Worm (Caenorhabditis elegans) whole organism, L4 larva: Measurements from ENCODE around the gene C08A9.3.

Source experiments
- hlh-11 ChIP-seq: fragments of 200-800 bp; sonication (Bioruptor generic); optimal IDR thresholded peaks from 2 replicates; lab custom pipeline; 2018; ENCODE audit warnings: mild to moderate bottlenecking, missing genetic modification characterization, missing compliant biosample characterization
- unc-62 ChIP-seq, 3 experiments: fragments of 150-350 bp in 1 of 3; sonication (generic microtip); optimal IDR thresholded peaks in 2 of 3; peaks in 1 of 3; 1 replicate in 1 of 3; 2 replicates in 2 of 3; lab custom pipeline; 2014 to 2017; ENCODE audit warnings: missing biosample characterization in 3 of 3, missing genetic modification characterization in 3 of 3, missing genetic modification reagents in 3 of 3, missing genotype in 1 of 3

DNA sequence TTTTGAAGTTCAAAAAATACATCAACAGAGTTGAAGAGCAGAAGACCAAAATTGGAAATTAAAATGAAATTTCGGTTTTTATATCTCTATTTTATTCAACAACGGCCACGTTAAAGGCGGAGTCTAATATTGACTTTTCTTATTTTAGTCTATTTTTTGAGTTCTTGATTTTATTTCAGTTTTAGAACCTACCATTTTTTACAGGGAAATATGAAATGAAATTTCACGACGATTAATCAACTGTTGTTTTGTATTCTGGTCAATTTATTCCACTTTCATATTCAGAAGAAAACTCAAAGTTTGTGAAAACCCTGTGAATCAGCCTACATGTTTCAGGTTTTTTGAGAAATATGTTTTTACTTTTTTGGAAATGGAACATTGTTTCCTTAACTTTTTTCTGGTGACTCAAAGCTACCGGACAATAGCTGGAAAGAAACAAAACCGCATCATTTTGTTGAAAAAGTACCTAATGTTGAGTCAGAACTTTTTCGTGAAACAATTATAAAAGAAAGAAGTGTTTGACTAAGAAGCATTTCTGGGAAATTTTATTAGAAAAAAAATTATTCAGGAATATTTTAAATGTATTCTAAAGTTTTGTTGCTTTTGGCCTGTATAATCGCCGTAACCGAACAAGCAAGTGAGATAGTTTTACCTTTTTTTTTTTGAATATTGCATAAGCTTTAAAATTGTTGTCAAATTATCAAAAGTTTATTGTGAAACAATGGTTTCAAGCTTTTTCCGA lies 12.3 kb downstream of the C08A9.3 start, which contains the start of the genes irld-23 and C08A9.10:
- TF ChIP-seq unc-62 (GFP tag; optimal IDR thresholded peaks at IDR 0.05 in 1 of 2; lab: Kevin White, UChicago) (no peak), unc-62 (tag; optimal IDR thresholded peaks at IDR 0.05; lab: Kevin White, UChicago) (no peak), hlh-11 (tag; lab: Kevin White, UChicago) (no peak)
